Fruit fly (Drosophila melanogaster) Kc167 (cell line): ENCODE results near the gene Rrp5.

Source experiments
- Myc ChIP-seq: fragments of >200 bp; optimal IDR thresholded peaks from 2 replicates; lab custom pipeline; 2017; ENCODE audit warnings: missing external identifiers
- Sin3A ChIP-seq: fragments of >200 bp; optimal IDR thresholded peaks from 2 replicates; lab custom pipeline; 2018; ENCODE audit warnings: missing external identifiers
- h ChIP-seq: fragments of >200 bp; optimal IDR thresholded peaks from 3 replicates; lab custom pipeline; 2018; ENCODE audit warnings: missing external identifiers
- insv ChIP-seq: fragments of >200 bp; optimal IDR thresholded peaks from 3 replicates; lab custom pipeline; 2018; ENCODE audit warnings: missing external identifiers
- psq ChIP-seq: fragments of >200 bp; optimal IDR thresholded peaks from 2 replicates; lab custom pipeline; 2017; ENCODE audit warnings: missing external identifiers
- ttk ChIP-seq: sonication (Bioruptor generic); optimal IDR thresholded peaks from 2 replicates; lab custom pipeline; 2017; ENCODE audit warnings: missing external identifiers

Rrp5 gene

DNA sequence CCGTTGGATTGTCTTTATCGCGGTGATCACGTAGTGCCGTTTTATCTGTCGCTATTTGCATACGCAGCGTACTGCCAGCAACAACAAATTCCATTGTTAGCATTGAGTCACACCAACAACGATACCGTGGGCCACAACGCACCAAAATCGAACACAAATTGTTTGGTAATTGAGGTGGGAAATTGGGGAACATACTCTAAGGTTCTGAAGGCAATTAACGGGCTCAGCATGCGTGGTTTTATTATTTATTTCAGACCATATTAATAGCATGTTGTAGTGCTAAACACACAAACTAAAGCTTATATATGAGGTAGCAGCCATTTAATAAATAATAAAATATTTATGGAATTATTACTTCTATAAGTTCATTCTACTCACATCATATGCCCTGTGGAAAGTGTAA, 34.6 kb downstream of the Rrp5 start:
- no peak for TF ChIP-seq Myc (lab: Kevin White, UChicago)
- no peak for TF ChIP-seq h (lab: Kevin White, UChicago)
- TF ChIP-seq insv: no peak
- no peak for TF ChIP-seq ttk
- TF ChIP-seq Sin3A (lab: Kevin White, UChicago): no peak
- TF ChIP-seq psq (lab: Kevin White, UChicago): no peak

DNA sequence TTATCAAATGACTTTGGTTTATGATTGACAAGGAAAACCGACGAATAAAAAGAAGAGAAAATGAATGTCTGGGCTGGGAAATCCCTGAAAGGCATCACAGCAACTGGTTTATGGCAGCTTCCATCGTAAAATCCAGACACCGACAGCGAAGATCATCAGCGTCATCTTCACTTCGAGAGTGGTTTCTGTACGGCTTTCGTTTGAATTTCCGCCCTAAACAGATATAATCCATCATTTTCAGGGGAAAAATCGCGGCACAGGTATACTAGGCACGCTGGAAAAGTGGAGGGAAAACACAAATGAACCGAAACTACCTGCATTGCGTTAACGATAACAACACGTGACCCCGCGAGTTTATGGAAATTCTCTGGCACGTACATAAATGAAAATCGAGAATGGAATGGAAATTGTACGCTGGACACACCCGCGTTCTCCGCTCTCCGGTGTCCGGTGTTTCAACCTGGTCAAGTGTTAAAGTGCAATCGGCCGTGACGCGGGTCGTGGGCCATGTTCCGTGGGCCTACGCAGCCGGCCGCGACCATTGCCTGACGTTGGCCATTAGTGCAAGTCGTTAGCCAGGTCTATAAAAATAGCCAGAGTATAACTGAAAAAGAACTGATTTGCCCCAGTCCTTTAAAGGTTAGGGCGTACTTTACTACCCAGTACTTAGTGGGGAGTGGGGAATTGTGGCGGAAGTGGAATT, 35.5 kb downstream of the Rrp5 start:
- TF ChIP-seq insv: no peak
- TF ChIP-seq Myc (lab: Kevin White, UChicago): no peak
- TF ChIP-seq ttk: no peak
- no peak for TF ChIP-seq h (lab: Kevin White, UChicago)
- TF ChIP-seq psq (lab: Kevin White, UChicago): no peak
- TF ChIP-seq Sin3A (lab: Kevin White, UChicago): no peak

DNA sequence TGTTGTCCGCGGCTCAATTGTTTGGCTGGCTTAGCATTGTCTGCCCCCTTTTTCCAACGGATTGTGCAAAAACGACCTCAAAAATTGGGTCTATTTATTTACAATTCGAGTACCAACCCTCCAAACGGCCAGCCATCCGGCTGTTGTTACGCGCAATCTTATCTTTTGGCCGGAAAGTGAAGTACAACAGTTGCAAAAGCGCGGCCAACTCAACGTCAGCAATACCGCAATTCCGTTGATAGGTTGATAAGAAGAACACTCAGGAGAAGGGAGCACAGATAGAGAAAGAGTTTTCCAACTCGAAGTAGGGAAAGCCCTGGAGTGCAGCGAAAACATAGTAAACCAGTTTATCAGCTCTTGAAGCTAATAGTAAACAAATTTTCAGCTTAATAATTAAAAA, 36.2 kb downstream of the Rrp5 start:
- TF ChIP-seq h (lab: Kevin White, UChicago) (no peak), ttk (no peak)

DNA sequence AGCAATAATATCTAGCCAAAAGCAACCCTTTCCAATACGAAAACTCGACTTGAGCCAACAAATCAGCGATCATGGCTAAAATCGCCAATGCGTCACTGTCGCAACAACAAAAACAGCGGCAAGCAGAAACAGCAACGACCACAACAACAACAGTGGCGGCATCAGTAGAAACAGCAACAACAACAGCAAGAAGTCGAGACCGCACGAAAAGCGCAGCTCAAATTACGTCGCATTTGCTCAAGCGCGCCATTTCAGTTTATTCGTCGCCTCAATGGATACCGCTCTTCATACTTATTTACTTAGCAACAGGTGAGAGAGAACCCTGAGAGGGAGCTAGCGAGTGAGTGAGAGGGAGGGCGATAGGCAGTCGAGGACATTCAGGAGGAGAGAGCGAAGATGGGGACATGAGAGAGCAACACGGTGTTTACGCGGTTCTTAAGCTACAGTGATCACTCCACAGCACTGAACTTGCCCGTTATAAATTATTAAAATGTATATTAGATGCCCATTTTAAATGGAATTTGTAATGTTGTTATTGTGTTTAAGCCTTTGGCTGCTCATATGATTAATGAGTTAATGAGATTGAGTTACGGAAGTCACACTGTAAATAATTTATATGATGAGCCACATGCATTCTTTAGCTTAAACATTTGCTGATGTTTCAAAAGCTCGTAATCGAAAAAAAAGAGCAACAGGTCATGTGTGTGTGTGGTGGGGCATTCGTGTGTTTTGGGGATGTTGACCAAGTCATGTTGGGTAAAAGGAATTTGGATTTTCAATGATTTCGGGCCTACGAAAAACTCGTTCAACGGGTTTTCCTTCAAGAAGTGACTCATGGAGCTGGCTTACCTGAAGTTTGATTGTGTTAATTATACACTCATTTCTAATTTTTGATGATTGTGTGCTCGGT, 37.3 kb downstream of the Rrp5 start:
- TF ChIP-seq ttk: no peak
- TF ChIP-seq Sin3A (lab: Kevin White, UChicago): no peak
- TF ChIP-seq insv: no peak
- no peak for TF ChIP-seq Myc (lab: Kevin White, UChicago)
- TF ChIP-seq h (lab: Kevin White, UChicago): no peak
- TF ChIP-seq psq (lab: Kevin White, UChicago): no peak

DNA sequence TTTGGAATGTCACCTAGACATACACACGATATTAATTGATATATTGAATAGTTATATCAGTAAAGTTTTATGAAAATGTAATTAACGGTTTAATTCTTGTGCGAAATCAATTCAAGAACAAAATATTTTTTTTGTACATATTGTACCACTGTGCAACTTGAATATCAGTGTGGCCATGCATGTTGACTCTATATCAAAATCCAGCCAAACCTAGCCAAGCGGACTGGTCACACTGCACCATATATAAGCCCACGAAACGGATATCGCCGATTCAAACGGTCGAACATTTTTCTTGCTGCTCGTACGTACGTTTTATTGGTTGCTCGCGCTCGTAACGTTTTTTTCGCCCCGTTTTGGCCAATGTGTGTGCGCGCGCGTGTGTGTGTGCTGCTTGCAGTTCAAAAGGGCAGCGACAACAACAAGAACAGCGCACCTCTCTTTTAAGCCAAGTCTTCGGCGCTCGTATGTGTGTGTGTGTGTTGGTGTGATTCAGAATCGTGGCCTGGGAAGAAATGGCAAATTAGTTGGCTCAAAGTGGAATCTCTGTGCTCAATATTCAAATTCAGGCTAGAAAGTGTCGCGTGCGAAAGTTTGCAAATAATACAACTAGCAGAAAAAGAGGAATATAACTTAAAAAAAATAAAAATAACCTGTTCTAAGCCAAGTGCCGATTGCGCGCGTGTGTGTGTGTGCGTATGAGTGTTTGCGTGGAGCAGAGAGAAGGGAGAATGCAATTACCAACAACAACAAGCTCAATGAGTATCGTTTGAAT, 38.1 kb downstream of the Rrp5 start, which contains the start of gene crb:
crb (plus strand) TSS at position 295 of the 772 bp plus-strand sequence.
- TF ChIP-seq Sin3A (lab: Kevin White, UChicago) (no peak), insv (no peak), psq (lab: Kevin White, UChicago) (no peak), h (lab: Kevin White, UChicago) (no peak), Myc (lab: Kevin White, UChicago) (no peak), ttk (no peak)

DNA sequence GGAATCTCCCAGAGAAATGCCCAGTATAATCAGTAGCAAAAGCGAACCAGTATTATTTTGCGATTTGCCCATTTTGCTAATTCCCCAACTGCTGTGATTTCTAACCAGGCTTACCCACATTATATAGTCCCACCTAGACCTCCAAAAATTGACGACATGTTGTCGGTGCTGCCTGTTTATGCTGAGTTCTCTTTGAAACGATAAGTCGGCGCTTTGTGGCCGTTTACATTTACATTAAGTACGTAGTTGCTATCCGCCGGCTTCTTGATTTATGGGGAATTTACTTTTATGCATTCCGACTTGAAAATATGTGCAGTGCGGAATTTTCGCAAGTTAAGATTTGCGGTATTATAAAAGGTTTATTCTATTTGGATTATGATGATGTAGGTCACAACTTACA, 38.8 kb downstream of the Rrp5 start, which contains the start of gene CG5715:
CG5715 (minus strand) TSS at position 101 of the 400 bp plus-strand sequence.
- no peak for TF ChIP-seq insv
- no peak for TF ChIP-seq Sin3A (lab: Kevin White, UChicago)
- no peak for TF ChIP-seq h (lab: Kevin White, UChicago)
- no peak for TF ChIP-seq Myc (lab: Kevin White, UChicago)
- TF ChIP-seq psq (lab: Kevin White, UChicago): no peak
- no peak for TF ChIP-seq ttk

DNA sequence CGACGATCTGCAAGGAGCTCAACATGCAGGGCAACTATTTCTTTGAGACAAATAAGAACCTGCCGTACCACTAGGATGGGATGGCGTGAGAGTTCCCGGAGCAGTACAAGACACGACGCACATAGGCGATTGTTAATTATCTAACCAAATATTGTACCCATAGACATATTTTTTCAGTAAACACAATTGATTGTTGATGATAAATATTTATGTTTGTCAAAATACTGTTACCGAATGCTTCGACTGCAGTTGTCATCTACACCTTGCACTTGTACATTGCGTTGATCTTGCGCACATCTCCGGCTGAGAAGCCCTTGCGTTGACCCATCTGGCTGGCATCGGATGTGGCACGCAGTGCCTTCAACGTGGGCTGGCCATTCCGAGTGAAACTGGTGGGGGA, 39.9 kb downstream of the Rrp5 start:
- TF ChIP-seq Sin3A (lab: Kevin White, UChicago) (no peak), ttk (no peak), h (lab: Kevin White, UChicago) (no peak), Myc (lab: Kevin White, UChicago) (no peak), psq (lab: Kevin White, UChicago) (no peak), insv (no peak)

DNA sequence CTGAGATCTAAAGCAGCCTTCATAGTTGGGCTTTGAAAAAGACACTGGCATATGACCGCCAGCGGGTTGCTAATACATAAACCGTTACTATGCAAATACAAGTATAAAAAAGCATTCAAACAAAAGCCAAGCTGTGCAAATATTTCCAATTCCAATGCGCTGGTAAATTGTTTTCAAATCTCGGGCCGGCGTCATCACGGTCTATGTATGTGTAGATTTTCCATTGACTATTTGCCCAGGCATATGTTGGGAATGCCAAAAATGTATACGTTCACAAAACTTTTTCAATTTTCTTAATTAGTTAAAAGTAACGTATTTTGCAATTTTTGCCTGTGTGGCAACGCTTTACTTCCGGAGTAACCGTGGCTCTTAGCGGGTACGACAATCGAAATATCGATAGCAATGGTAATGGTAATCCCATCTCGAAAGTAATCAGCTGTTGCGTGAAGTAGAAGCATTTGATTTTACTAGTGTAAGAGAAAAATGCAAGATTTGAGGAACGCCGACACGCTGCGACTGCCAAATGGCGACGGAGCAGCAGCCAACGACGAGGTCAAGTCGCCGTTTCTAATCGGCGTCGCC, 43.3 kb downstream of the Rrp5 start, which contains the start of the genes CG34290 and Uck:
CG34290 (minus strand) TSS at position 51 of the 582 bp plus-strand sequence.
Uck (plus strand) TSS at position 405 of the 582 bp plus-strand sequence.
- TF ChIP-seq ttk (no peak), Sin3A (lab: Kevin White, UChicago) (no peak), h (lab: Kevin White, UChicago) (no peak), psq (lab: Kevin White, UChicago) (no peak), Myc (lab: Kevin White, UChicago) (no peak), insv (no peak)

DNA sequence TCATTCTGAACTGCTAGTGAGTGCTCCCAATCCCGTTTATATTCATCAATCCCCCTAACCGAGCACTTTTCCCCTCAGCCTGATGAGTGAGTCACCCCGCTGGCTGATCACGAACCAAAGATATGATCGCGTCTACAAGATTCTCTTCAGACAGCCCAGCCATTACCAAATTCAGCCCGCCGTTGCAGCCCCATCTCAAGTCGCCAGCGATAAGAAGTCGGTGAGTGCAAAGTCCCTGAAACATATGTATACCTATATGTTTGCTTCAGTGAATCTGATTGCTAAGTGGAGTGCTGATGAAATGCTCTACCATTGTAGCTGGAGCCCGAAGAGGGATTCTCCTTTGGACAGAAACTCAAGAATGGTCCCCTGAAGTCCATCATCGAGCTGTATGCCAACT, 46.0 kb downstream of the Rrp5 start:
- no peak for TF ChIP-seq insv
- no peak for TF ChIP-seq ttk
- no peak for TF ChIP-seq psq (lab: Kevin White, UChicago)
- no peak for TF ChIP-seq Myc (lab: Kevin White, UChicago)
- no peak for TF ChIP-seq Sin3A (lab: Kevin White, UChicago)
- TF ChIP-seq h (lab: Kevin White, UChicago): no peak

DNA sequence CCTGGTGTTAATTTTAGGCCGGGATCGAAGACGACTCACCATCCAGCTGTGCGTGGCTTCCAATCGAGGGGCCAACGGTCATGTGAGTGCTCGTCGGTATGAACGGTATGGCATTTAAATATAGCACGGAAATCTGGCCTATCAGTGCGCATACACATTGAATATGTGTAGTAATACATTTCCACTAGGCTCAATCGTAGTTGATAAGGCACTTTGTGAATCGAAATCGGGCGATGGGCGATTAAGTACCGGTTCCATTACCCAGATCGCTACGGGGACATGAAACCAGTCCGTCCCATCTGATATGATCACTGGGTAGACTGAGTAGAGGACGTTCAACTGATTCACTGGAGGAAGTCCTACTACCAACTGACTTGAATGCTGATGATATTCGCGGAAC, 47.7 kb downstream of the Rrp5 start:
- no peak for TF ChIP-seq insv
- TF ChIP-seq h (lab: Kevin White, UChicago): no peak
- no peak for TF ChIP-seq psq (lab: Kevin White, UChicago)
- TF ChIP-seq Myc (lab: Kevin White, UChicago): no peak
- TF ChIP-seq ttk: no peak
- no peak for TF ChIP-seq Sin3A (lab: Kevin White, UChicago)

DNA sequence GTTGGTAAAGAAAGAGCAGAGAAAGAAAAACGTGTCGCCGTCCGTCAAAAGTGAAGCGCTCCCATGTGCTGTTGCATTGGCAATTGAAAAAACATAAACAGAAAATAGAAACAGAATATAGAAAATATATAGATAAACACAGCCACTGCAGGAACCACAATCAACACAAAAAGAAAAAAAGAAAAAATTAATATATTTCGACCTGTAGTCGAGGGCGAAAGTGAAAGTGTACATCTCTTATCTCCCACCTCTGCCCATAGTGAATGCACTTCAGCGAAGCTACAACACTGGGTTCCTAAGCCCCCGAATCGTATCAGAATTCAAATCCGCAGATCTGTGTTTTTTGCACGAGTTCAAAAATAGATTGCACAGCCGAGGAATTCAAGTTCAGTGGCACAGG, 49.0 kb downstream of the Rrp5 start:
- TF ChIP-seq ttk: no peak
- TF ChIP-seq Myc (lab: Kevin White, UChicago): no peak
- TF ChIP-seq insv: no peak
- no peak for TF ChIP-seq psq (lab: Kevin White, UChicago)
